Fruit fly (Drosophila melanogaster): Measurements from ENCODE around the gene Rlip.
A peak's percentile ranks its signal among the peaks of the same experiment; 100 is the strongest.

Gene Rlip

dm6 chr3R:21060430-21061245 lies 43.2 kb downstream of the Rlip start, which contains the start of gene Mvl (continued):
- TF ChIP-seq bbx (GFP tag; IDR thresholded peaks at IDR 0.05; ENCODE audit: partially characterized antibody) (peak; percentile 38; the same call in 1 of the 2 replicates), CG6654 (GFP tag; optimal IDR thresholded peaks at IDR 0.05) (no peak), CG1024 (GFP tag; IDR thresholded peaks at IDR 0.05) (no peak), nmo (GFP tag; optimal IDR thresholded peaks at IDR 0.05) (peak; percentile 39), CG1792 (GFP tag; optimal IDR thresholded peaks at IDR 0.05) (no peak), NFAT (GFP tag; IDR thresholded peaks at IDR 0.05) (no peak), CG6854 (GFP tag; optimal IDR thresholded peaks at IDR 0.05) (no peak), GATAe (GFP tag; conservative IDR thresholded peaks at IDR 0.05) (0 out of 2 replicates have a peak, but pooled peaks have one; percentile 10), CG17186 (GFP tag; optimal IDR thresholded peaks at IDR 0.05) (peak; percentile 13), sima (GFP tag; optimal IDR thresholded peaks at IDR 0.05) (no peak), CG7271 (tag; optimal IDR thresholded peaks at IDR 0.05) (no peak), Doc2 (GFP tag; IDR thresholded peaks at IDR 0.05) (no peak), ewg (GFP tag; optimal IDR thresholded peaks at IDR 0.05) (peak; percentile 82), sisA (GFP tag; IDR thresholded peaks at IDR 0.05) (no peak), Neu2 (GFP tag; optimal IDR thresholded peaks at IDR 0.05; ENCODE audit: borderline replicate concordance) (no peak), ash1 (GFP tag; optimal IDR thresholded peaks at IDR 0.05) (peak; percentile 12), grn (GFP tag; optimal IDR thresholded peaks at IDR 0.05) (peak; percentile 99), kni (GFP tag; optimal IDR thresholded peaks at IDR 0.05) (peak; percentile 58), CG12104 (GFP tag; optimal IDR thresholded peaks at IDR 0.05) (no peak), sob (GFP tag; IDR thresholded peaks at IDR 0.05) (no peak), MBD-R2 (GFP tag; IDR thresholded peaks at IDR 0.05) (peak; percentile 49; the same call in 1 of the 2 replicates), Gug (GFP tag; IDR thresholded peaks at IDR 0.05) (no peak), gt (GFP tag; IDR thresholded peaks at IDR 0.05) (no peak), bcd (GFP tag; optimal IDR thresholded peaks at IDR 0.05) (no peak), CG1233 (GFP tag; optimal IDR thresholded peaks at IDR 0.05) (no peak), CG18476 (GFP tag; optimal IDR thresholded peaks at IDR 0.05) (no peak), HLH3B (GFP tag; IDR thresholded peaks at IDR 0.05) (no peak), Dref (GFP tag; IDR thresholded peaks at IDR 0.05) (no peak), CG12942 (GFP tag; optimal IDR thresholded peaks at IDR 0.05) (no peak), CG4424 (GFP tag; optimal IDR thresholded peaks at IDR 0.05) (no peak), Optix (GFP tag; IDR thresholded peaks at IDR 0.05) (no peak), Doc3 (GFP tag; IDR thresholded peaks at IDR 0.05; ENCODE audit: partially characterized antibody) (no peak), h (optimal IDR thresholded peaks at IDR 0.05) (no peak), yki (optimal IDR thresholded peaks at IDR 0.05) (peak; percentile 53), pan (optimal IDR thresholded peaks at IDR 0.05) (no peak), pan (GFP tag; optimal IDR thresholded peaks at IDR 0.05 in 1 of 2, IDR thresholded peaks at IDR 0.05 in 1 of 2) (no peak), Tbp (GFP tag; optimal IDR thresholded peaks at IDR 0.05) (no peak), sd (tag; optimal IDR thresholded peaks at IDR 0.05) (peak; percentile 8), CG1602 (GFP tag; optimal IDR thresholded peaks at IDR 0.05) (no peak), BtbVII (GFP tag; optimal IDR thresholded peaks at IDR 0.05) (no peak), NC2α (GFP tag; optimal IDR thresholded peaks at IDR 0.05) (no peak), slp2 (GFP tag; optimal IDR thresholded peaks at IDR 0.05) (no peak), dimm (GFP tag; IDR thresholded peaks at IDR 0.05) (no peak), ATbp (GFP tag; optimal IDR thresholded peaks at IDR 0.05) (peak; percentile 55), Lpt (GFP tag; optimal IDR thresholded peaks at IDR 0.05) (no peak), CG11695 (GFP tag; IDR thresholded peaks at IDR 0.05) (no peak), Dip2 (GFP tag; IDR thresholded peaks at IDR 0.05) (no peak), otp (GFP tag; IDR thresholded peaks at IDR 0.05) (no peak), CG8924 (tag; optimal IDR thresholded peaks at IDR 0.05) (peak; percentile 22), psq (GFP tag; optimal IDR thresholded peaks at IDR 0.05) (no peak), B-H1 (GFP tag; IDR thresholded peaks at IDR 0.05) (no peak), CG3847 (GFP tag; IDR thresholded peaks at IDR 0.05) (peak; percentile 34; the same call in 1 of the 2 replicates)
